Worm (Caenorhabditis elegans): ENCODE data around the gene Y37E11AL.3.
A peak's percentile ranks its signal among the peaks of the same experiment; 100 is the strongest.

Gene Y37E11AL.3

DNA sequence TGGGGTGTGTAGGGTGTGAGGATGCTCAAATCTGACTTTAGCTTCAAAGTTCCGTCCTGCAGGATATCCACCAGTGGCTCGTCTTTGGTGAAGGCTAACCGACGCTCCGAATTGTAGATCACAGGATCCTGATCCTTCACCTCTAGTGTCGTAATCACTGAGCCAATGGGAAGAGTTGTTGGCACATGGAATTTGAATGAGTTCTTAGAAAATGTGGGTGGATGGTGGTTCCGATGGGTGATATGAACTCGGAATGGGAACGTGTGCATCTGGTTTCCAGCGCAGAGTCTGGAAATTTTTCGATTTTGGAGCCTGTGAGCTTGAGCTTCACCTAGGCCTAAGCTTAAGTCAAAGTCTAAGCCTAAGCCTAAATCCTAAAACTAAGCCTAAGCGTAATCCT, 28.2 kb upstream of the Y37E11AL.3 start:
- TF ChIP-seq pqm-1 (tag; optimal IDR thresholded peaks at IDR 0.05) = no peak
- no peak for TF ChIP-seq nhr-237 (tag; optimal IDR thresholded peaks at IDR 0.05)

ce11 chrIV:3667796-3668195, 26.9 kb upstream of the Y37E11AL.3 start:
- TF ChIP-seq fkh-10 (GFP tag; optimal IDR thresholded peaks at IDR 0.05) = peak; percentile 29
- no peak for TF ChIP-seq lin-15B (tag; optimal IDR thresholded peaks at IDR 0.05)
- no peak for TF ChIP-seq nhr-76 (tag; optimal IDR thresholded peaks at IDR 0.05)
- no peak for TF ChIP-seq tbx-2 (tag; optimal IDR thresholded peaks at IDR 0.05)
- TF ChIP-seq nhr-77 (tag; optimal IDR thresholded peaks at IDR 0.05) = no peak
- TF ChIP-seq R02D3.7 (tag; optimal IDR thresholded peaks at IDR 0.05) = no peak
- no peak for TF ChIP-seq nhr-23 (tag; optimal IDR thresholded peaks at IDR 0.05)
- TF ChIP-seq mml-1 (tag; optimal IDR thresholded peaks at IDR 0.05) = no peak

DNA sequence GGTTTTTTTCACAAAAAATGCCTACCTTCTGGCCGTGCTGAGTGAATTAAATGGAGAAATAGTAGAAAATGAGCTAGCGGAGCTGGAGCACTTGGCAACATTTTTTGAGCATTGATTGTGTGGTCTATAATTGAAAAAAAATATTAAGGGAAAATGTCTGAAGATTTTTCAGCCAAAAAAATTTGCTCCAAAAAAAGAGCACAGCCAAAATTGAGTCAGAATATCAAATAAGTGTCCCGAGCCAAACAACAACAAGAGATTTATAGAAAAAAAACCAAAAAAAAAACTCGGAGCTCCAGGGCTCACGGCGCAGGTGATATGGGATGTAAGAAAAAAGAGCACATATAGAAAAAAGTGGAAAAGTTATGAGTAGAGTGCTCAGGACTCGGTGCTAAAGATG, 26.1 kb upstream of the Y37E11AL.3 start, which contains the start of gene fmil-1:
fmil-1 (minus strand) TSS at position 101 of the 400 bp plus-strand sequence.
- TF ChIP-seq nfya-1 (tag; optimal IDR thresholded peaks at IDR 0.05; ENCODE audit: insufficient read depth) (no peak), egl-27 (tag; optimal IDR thresholded peaks at IDR 0.05) (no peak), daf-12 (tag; optimal IDR thresholded peaks at IDR 0.05) (no peak), nhr-25 (tag; optimal IDR thresholded peaks at IDR 0.05) (no peak), elt-2 (tag; optimal IDR thresholded peaks at IDR 0.05) (no peak), nhr-237 (tag; optimal IDR thresholded peaks at IDR 0.05) (no peak), R02D3.7 (tag; optimal IDR thresholded peaks at IDR 0.05) (no peak)

DNA sequence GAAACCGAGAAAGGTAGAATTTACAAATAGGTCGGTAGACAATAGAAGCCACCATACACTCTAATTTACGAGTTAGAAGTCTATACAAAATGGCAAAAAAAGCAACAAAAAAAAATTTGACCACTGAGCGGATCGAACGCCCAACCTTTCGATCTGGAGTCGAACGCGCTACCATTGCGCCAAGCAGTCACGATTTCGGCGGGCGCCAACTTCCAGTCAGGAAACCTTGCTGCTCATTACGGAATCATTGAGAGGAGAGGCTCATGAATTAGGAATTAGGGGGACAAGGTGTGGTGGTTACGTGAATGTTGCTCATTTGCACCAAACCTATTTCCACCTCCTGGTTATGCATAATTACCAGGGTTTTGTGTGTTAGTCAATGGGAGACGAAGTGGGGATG, 13.0 kb upstream of the Y37E11AL.3 start:
- TF ChIP-seq ztf-11 (tag; optimal IDR thresholded peaks at IDR 0.05) (no peak), lin-39 (tag; optimal IDR thresholded peaks at IDR 0.05) (no peak), egl-5 (tag; optimal IDR thresholded peaks at IDR 0.05) (no peak), fkh-2 (tag; optimal IDR thresholded peaks at IDR 0.05) (no peak), fkh-10 (GFP tag; optimal IDR thresholded peaks at IDR 0.05) (no peak), nhr-237 (tag; optimal IDR thresholded peaks at IDR 0.05) (no peak), ceh-9 (tag; optimal IDR thresholded peaks at IDR 0.05) (no peak), lin-15B (tag; optimal IDR thresholded peaks at IDR 0.05) (no peak), jun-1 (tag; optimal IDR thresholded peaks at IDR 0.05) (no peak)

DNA sequence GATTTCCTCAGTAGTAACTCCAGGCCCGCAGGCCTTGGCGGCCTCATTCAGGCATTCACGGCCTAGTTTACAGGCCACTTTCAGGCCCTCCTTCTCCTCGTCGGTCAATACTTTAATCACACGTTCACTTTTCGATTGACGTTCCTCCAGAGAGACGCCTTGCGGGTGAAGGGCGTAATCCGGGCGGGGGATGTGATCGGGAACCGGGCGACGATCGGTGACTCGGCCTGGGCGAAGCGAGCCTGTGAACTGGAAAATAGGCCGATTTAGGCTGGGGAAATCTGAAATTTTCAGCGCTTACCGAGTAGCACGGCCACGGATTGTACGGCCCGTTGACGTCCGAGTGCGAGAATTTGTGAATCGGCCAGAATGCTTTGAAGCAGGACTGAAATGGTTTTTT, 8.5 kb upstream of the Y37E11AL.3 start:
- no peak for TF ChIP-seq aly-2 (tag; optimal IDR thresholded peaks at IDR 0.05)
- TF ChIP-seq nhr-43 (tag; optimal IDR thresholded peaks at IDR 0.05; ENCODE audit: poor library complexity, severe bottlenecking) = no peak

- no peak for TF ChIP-seq nhr-25 (tag; optimal IDR thresholded peaks at IDR 0.05)
- no peak for TF ChIP-seq nfya-1 (tag; optimal IDR thresholded peaks at IDR 0.05; ENCODE audit: insufficient read depth)
- no peak for TF ChIP-seq unc-62 (GFP tag; optimal IDR thresholded peaks at IDR 0.05)
- TF ChIP-seq nhr-28 (tag; optimal IDR thresholded peaks at IDR 0.05) = no peak
- TF ChIP-seq egl-27 (tag; optimal IDR thresholded peaks at IDR 0.05) = no peak
- no peak for TF ChIP-seq mml-1 (tag; optimal IDR thresholded peaks at IDR 0.05)
- TF ChIP-seq pqm-1 (tag; optimal IDR thresholded peaks at IDR 0.05) = no peak
- TF ChIP-seq ztf-4 (tag; optimal IDR thresholded peaks at IDR 0.05) = no peak
- TF ChIP-seq jun-1 (tag; optimal IDR thresholded peaks at IDR 0.05) = no peak
- no peak for TF ChIP-seq fos-1 (tag; optimal IDR thresholded peaks at IDR 0.05)
Observed at ce11 chrIV:3686765-3687164, 8.0 kb upstream of the Y37E11AL.3 start, which contains the start of gene map-1. Gene map-1, minus strand, starts transcription at chrIV:3686865.

- TF ChIP-seq nhr-11 (tag; optimal IDR thresholded peaks at IDR 0.05) (no peak), zag-1 (tag; optimal IDR thresholded peaks at IDR 0.05) (no peak), nhr-28 (tag; optimal IDR thresholded peaks at IDR 0.05) (no peak), nfya-1 (tag; optimal IDR thresholded peaks at IDR 0.05; ENCODE audit: insufficient read depth) (no peak), nhr-25 (tag; optimal IDR thresholded peaks at IDR 0.05) (no peak), R02D3.7 (tag; optimal IDR thresholded peaks at IDR 0.05) (no peak), ceh-28 (tag; optimal IDR thresholded peaks at IDR 0.05) (no peak), unc-39 (tag; optimal IDR thresholded peaks at IDR 0.05) (no peak), pha-4 (tag; optimal IDR thresholded peaks at IDR 0.05) (no peak), nhr-43 (tag; optimal IDR thresholded peaks at IDR 0.05; ENCODE audit: poor library complexity, severe bottlenecking) (no peak), jun-1 (tag; optimal IDR thresholded peaks at IDR 0.05) (no peak), eor-1 (tag; optimal IDR thresholded peaks at IDR 0.05) (no peak), unc-62 (GFP tag; optimal IDR thresholded peaks at IDR 0.05) (no peak), ztf-11 (tag; optimal IDR thresholded peaks at IDR 0.05) (no peak), ceh-82 (tag; optimal IDR thresholded peaks at IDR 0.05) (no peak), sea-2 (GFP tag; optimal IDR thresholded peaks at IDR 0.05) (no peak)
Observed at ce11 chrIV:3688050-3688449, 6.7 kb upstream of the Y37E11AL.3 start.
